Worm (Caenorhabditis elegans) whole organism, late embryonic: ENCODE results near the gene Y11D7A.8.

ENCODE experiments used
- ahr-1 ChIP-seq: sonication (generic microtip); optimal IDR thresholded peaks from 2 replicates; lab custom pipeline; 2016; ENCODE audit warnings: missing genetic modification characterization, missing compliant biosample characterization
- ceh-2 ChIP-seq: sonication (generic microtip); optimal IDR thresholded peaks from 2 replicates; lab custom pipeline; 2016; ENCODE audit warnings: missing genotype, missing genetic modification characterization, missing compliant biosample characterization
- fkh-10 ChIP-seq: fragments of 150-350 bp; optimal IDR thresholded peaks from 2 replicates; lab custom pipeline; 2014; ENCODE audit warnings: missing biosample characterization, missing genetic modification reagents, missing genetic modification characterization
- hlh-30 ChIP-seq: sonication (generic microtip); optimal IDR thresholded peaks from 2 replicates; lab custom pipeline; 2017; ENCODE audit warnings: antibody characterized with exemption, missing genetic modification characterization, missing compliant biosample characterization; ENCODE audit not compliant: insufficient read depth
- lin-11 ChIP-seq: fragments of 200-800 bp; sonication (Bioruptor generic); optimal IDR thresholded peaks from 2 replicates; lab custom pipeline; 2018; ENCODE audit warnings: mild to moderate bottlenecking, missing genetic modification characterization, missing compliant biosample characterization
- pha-4 ChIP-seq: fragments of 150-350 bp; optimal IDR thresholded peaks from 2 replicates; lab custom pipeline; 2018; ENCODE audit warnings: missing biosample characterization, missing genetic modification reagents, missing genetic modification characterization
- tbx-7 ChIP-seq: sonication (generic microtip); optimal IDR thresholded peaks from 2 replicates; lab custom pipeline; 2016; ENCODE audit warnings: missing genotype, missing genetic modification characterization, missing compliant biosample characterization

ce11 chrIV:9216956-9217355 lies 34.2 kb upstream of the Y11D7A.8 start:
- TF ChIP-seq ceh-2 (tag; lab: Kevin White, UChicago) (no peak), hlh-30 (tag; lab: Kevin White, UChicago) (no peak), pha-4 (tag; lab: Kevin White, UChicago) (no peak), fkh-10 (GFP tag; lab: Kevin White, UChicago) (no peak), ahr-1 (no peak), lin-11 (tag; lab: Kevin White, UChicago) (no peak), tbx-7 (tag; lab: Kevin White, UChicago) (no peak)
